Fruit fly (Drosophila melanogaster) whole organism, embryonic: ENCODE data around the gene ATPsynepsilonL.

Experiments used
- CG10267 ChIP-seq: fragments of 200-800 bp; sonication (Bioruptor generic); optimal IDR thresholded peaks from 2 replicates; lab custom pipeline; 2018; ENCODE audit warnings: missing biosample characterization, mild to moderate bottlenecking, missing genetic modification characterization, moderate library complexity
- CG11247 ChIP-seq: fragments of 200-800 bp; sonication (Bioruptor generic); IDR thresholded peaks from 2 replicates; pipeline ENCODE4 v1.3.6; 2022; ENCODE audit warnings: missing biosample characterization, missing genetic modification characterization
- CG11398 ChIP-seq: fragments of 200-800 bp; sonication (Bioruptor generic); optimal IDR thresholded peaks from 2 replicates; lab custom pipeline; 2016; ENCODE audit warnings: missing biosample characterization, missing genetic modification characterization
- CG11504 ChIP-seq: fragments of 200-800 bp; sonication (Bioruptor generic); optimal IDR thresholded peaks from 3 replicates; lab custom pipeline; 2019; ENCODE audit warnings: missing biosample characterization, mild to moderate bottlenecking, missing genetic modification characterization, moderate library complexity
- CG11723 ChIP-seq: fragments of 200-800 bp; sonication (Bioruptor generic); optimal IDR thresholded peaks from 2 replicates; lab custom pipeline; 2017; ENCODE audit warnings: missing biosample characterization, mild to moderate bottlenecking, missing genetic modification characterization
- CG12391 ChIP-seq: fragments of 200-800 bp; sonication (Bioruptor generic); optimal IDR thresholded peaks from 3 replicates; lab custom pipeline; 2018; ENCODE audit warnings: missing biosample characterization, mild to moderate bottlenecking, missing genetic modification characterization, moderate library complexity
- CG15011 ChIP-seq: fragments of 200-800 bp; sonication (Bioruptor generic); optimal IDR thresholded peaks from 3 replicates; lab custom pipeline; 2018; ENCODE audit warnings: missing biosample characterization, mild to moderate bottlenecking, missing genetic modification characterization
- CG15269 ChIP-seq: fragments of 200-800 bp; sonication (Bioruptor generic); optimal IDR thresholded peaks from 2 replicates; lab custom pipeline; 2018; ENCODE audit warnings: missing biosample characterization, mild to moderate bottlenecking, missing genetic modification characterization, moderate library complexity
- CG17361 ChIP-seq: fragments of 200-800 bp; sonication (Bioruptor generic); IDR thresholded peaks from 3 replicates; pipeline ENCODE4 v1.3.6; 2022; ENCODE audit warnings: missing biosample characterization, missing genetic modification characterization
- CG17385 ChIP-seq: fragments of 200-800 bp; sonication (Bioruptor generic); optimal IDR thresholded peaks from 3 replicates; lab custom pipeline; 2018; ENCODE audit warnings: missing biosample characterization, mild to moderate bottlenecking, missing genetic modification characterization
- CG1832 ChIP-seq: fragments of 200-800 bp; sonication (Bioruptor generic); optimal IDR thresholded peaks from 2 replicates; lab custom pipeline; 2017; ENCODE audit warnings: missing biosample characterization, mild to moderate bottlenecking, missing genetic modification characterization, inconsistent platforms
- CG2116 ChIP-seq: fragments of 200-800 bp; sonication (Bioruptor generic); optimal IDR thresholded peaks from 3 replicates; lab custom pipeline; 2018; ENCODE audit warnings: missing biosample characterization, mild to moderate bottlenecking, missing genetic modification characterization
- CG2120 ChIP-seq: fragments of 200-800 bp; sonication (Bioruptor generic); optimal IDR thresholded peaks from 3 replicates; lab custom pipeline; 2016; ENCODE audit warnings: missing biosample characterization, missing genetic modification characterization
- CG2678 ChIP-seq: fragments of 200-800 bp; sonication (Bioruptor generic); optimal IDR thresholded peaks from 3 replicates; lab custom pipeline; 2019; ENCODE audit warnings: missing biosample characterization, mild to moderate bottlenecking, missing genetic modification characterization, moderate library complexity
- CG30403 ChIP-seq: fragments of 200-800 bp; sonication (Bioruptor generic); optimal IDR thresholded peaks from 3 replicates; lab custom pipeline; 2016; ENCODE audit warnings: missing biosample characterization, missing genetic modification characterization
- CG31441 ChIP-seq: fragments of 200-800 bp; sonication (Bioruptor generic); IDR thresholded peaks from 2 replicates; pipeline ENCODE4 v1.3.6; 2022; ENCODE audit warnings: missing biosample characterization, missing genetic modification characterization
- CG32532 ChIP-seq: fragments of 200-800 bp; sonication (Bioruptor generic); IDR thresholded peaks from 2 replicates; pipeline ENCODE4 v1.3.6; 2022; ENCODE audit warnings: missing biosample characterization, missing genetic modification characterization
- CG6175 ChIP-seq: fragments of 200-800 bp; sonication (Bioruptor generic); IDR thresholded peaks from 3 replicates; pipeline ENCODE4 v1.3.6; 2022; ENCODE audit warnings: missing biosample characterization, missing genetic modification characterization
- CG7556 ChIP-seq: fragments of 200-800 bp; sonication (Bioruptor generic); optimal IDR thresholded peaks from 2 replicates; lab custom pipeline; 2017; ENCODE audit warnings: missing biosample characterization, mild to moderate bottlenecking, missing genetic modification characterization
- CG7839 ChIP-seq: fragments of 200-800 bp; sonication (Bioruptor generic); optimal IDR thresholded peaks from 3 replicates; lab custom pipeline; 2018; ENCODE audit warnings: missing biosample characterization, mild to moderate bottlenecking, missing genetic modification characterization, moderate library complexity
- Dbx ChIP-seq: fragments of 200-800 bp; sonication (Bioruptor generic); IDR thresholded peaks from 3 replicates; pipeline ENCODE4 v1.3.6; 2022; ENCODE audit warnings: missing biosample characterization, missing genetic modification characterization
- Drgx ChIP-seq: fragments of 200-800 bp; sonication (Bioruptor generic); IDR thresholded peaks from 2 replicates; pipeline ENCODE4 v1.3.6; 2022; ENCODE audit warnings: missing biosample characterization, missing genetic modification characterization
- E2f2 ChIP-seq: fragments of 200-800 bp; sonication (Bioruptor generic); IDR thresholded peaks from 2 replicates; pipeline ENCODE4 v1.3.6; 2022; ENCODE audit warnings: missing biosample characterization, missing genetic modification characterization
- Hmx ChIP-seq: fragments of 200-800 bp; sonication (Bioruptor generic); optimal IDR thresholded peaks from 2 replicates; lab custom pipeline; 2016; ENCODE audit warnings: missing biosample characterization, missing genetic modification characterization
- Hr51 ChIP-seq, 2 experiments: fragments of 200-800 bp; sonication (Bioruptor generic); optimal IDR thresholded peaks; 2 replicates in 1 of 2; 3 replicates in 1 of 2; lab custom pipeline; 2016 to 2018; ENCODE audit warnings: missing biosample characterization in 2 of 2, missing genetic modification characterization in 2 of 2, mild to moderate bottlenecking in 1 of 2, moderate library complexity in 1 of 2
- Mad ChIP-seq: fragments of 200-800 bp; sonication (Bioruptor generic); optimal IDR thresholded peaks from 2 replicates; lab custom pipeline; 2016; ENCODE audit warnings: missing biosample characterization, missing genetic modification characterization
- Med ChIP-seq: fragments of 200-800 bp; sonication (Bioruptor generic); peaks from one replicate; lab custom pipeline; 2016; ENCODE audit warnings: missing biosample characterization, missing genetic modification characterization, mild to moderate bottlenecking, inconsistent platforms, moderate library complexity
- NFAT ChIP-seq: fragments of 200-800 bp; sonication (Bioruptor generic); IDR thresholded peaks from 2 replicates; pipeline ENCODE4 v1.3.6; 2022; ENCODE audit warnings: missing biosample characterization, missing genetic modification characterization
- bab2 ChIP-seq: fragments of 200-800 bp; sonication (Bioruptor generic); optimal IDR thresholded peaks from 2 replicates; lab custom pipeline; 2016; ENCODE audit warnings: missing biosample characterization, missing genetic modification characterization
- bcd ChIP-seq: fragments of 200-800 bp; sonication (Bioruptor generic); optimal IDR thresholded peaks from 2 replicates; lab custom pipeline; 2017; ENCODE audit warnings: missing biosample characterization, mild to moderate bottlenecking, missing genetic modification characterization
- chif ChIP-seq, 2 experiments: fragments of 200-800 bp; sonication (Bioruptor generic); optimal IDR thresholded peaks; 3 replicates each; lab custom pipeline; 2016; ENCODE audit warnings: missing biosample characterization in 2 of 2, missing genetic modification characterization in 2 of 2
- ci ChIP-seq: fragments of 200-800 bp; sonication (Bioruptor generic); IDR thresholded peaks from 3 replicates; pipeline ENCODE4 v1.3.6; 2022; ENCODE audit warnings: missing biosample characterization, missing genetic modification characterization
- danr ChIP-seq: fragments of 200-800 bp; sonication (Bioruptor generic); IDR thresholded peaks from 2 replicates; pipeline ENCODE4 v1.3.6; 2022; ENCODE audit warnings: missing biosample characterization, missing genetic modification characterization
- dmrt99B ChIP-seq: fragments of 200-800 bp; sonication (Bioruptor generic); optimal IDR thresholded peaks from 2 replicates; lab custom pipeline; 2018; ENCODE audit warnings: missing biosample characterization, mild to moderate bottlenecking, missing genetic modification characterization, moderate library complexity
- dpn ChIP-seq, 2 experiments: fragments of 200-800 bp; sonication (Bioruptor generic); optimal IDR thresholded peaks; 3 replicates each; lab custom pipeline; 2016; ENCODE audit warnings: missing biosample characterization in 2 of 2, missing genetic modification characterization in 2 of 2
- eve ChIP-seq, 2 experiments: fragments of >200 bp; optimal IDR thresholded peaks; 2 replicates each; lab custom pipeline; 2017; ENCODE audit warnings: missing biosample characterization in 2 of 2, missing genetic modification characterization in 2 of 2
- ewg ChIP-seq: fragments of 200-800 bp; sonication (Bioruptor generic); optimal IDR thresholded peaks from 3 replicates; lab custom pipeline; 2017; ENCODE audit warnings: mild to moderate bottlenecking, missing biosample characterization, missing genetic modification reagents, missing genetic modification characterization
- exex ChIP-seq: fragments of 200-800 bp; sonication (Bioruptor generic); optimal IDR thresholded peaks from 4 replicates; lab custom pipeline; 2018; ENCODE audit warnings: missing biosample characterization, mild to moderate bottlenecking, missing genetic modification characterization, moderate library complexity
- gcm ChIP-seq: fragments of 200-800 bp; sonication (Bioruptor generic); optimal IDR thresholded peaks from 2 replicates; lab custom pipeline; 2019; ENCODE audit warnings: missing biosample characterization, mild to moderate bottlenecking, missing genetic modification characterization, moderate library complexity
- gem ChIP-seq: fragments of 200-800 bp; sonication (Bioruptor generic); optimal IDR thresholded peaks from 2 replicates; lab custom pipeline; 2019; ENCODE audit warnings: missing biosample characterization, mild to moderate bottlenecking, missing genetic modification characterization, moderate library complexity
- gsb-n ChIP-seq: fragments of 200-800 bp; sonication (Bioruptor generic); optimal IDR thresholded peaks from 3 replicates; lab custom pipeline; 2018; ENCODE audit warnings: missing biosample characterization, mild to moderate bottlenecking, missing genetic modification characterization
- ind ChIP-seq: fragments of 200-800 bp; sonication (Bioruptor generic); optimal IDR thresholded peaks from 3 replicates; lab custom pipeline; 2016; ENCODE audit warnings: missing biosample characterization, missing genetic modification characterization
- nom ChIP-seq: fragments of 200-800 bp; sonication (Bioruptor generic); optimal IDR thresholded peaks from 2 replicates; lab custom pipeline; 2017; ENCODE audit warnings: missing biosample characterization, missing genetic modification characterization, mild to moderate bottlenecking, moderate library complexity, missing genetic modification reagents
- onecut ChIP-seq: fragments of 200-800 bp; sonication (Bioruptor generic); IDR thresholded peaks from 2 replicates; pipeline ENCODE4 v1.3.6; 2022; ENCODE audit warnings: missing biosample characterization, missing genetic modification characterization
- phol ChIP-seq: fragments of 200-800 bp; sonication (Bioruptor generic); optimal IDR thresholded peaks from 3 replicates; lab custom pipeline; 2018; ENCODE audit warnings: missing biosample characterization, mild to moderate bottlenecking, missing genetic modification characterization, moderate library complexity
- ssp ChIP-seq: fragments of 200-800 bp; sonication (Bioruptor generic); IDR thresholded peaks from 2 replicates; pipeline ENCODE4 v1.3.6; 2022; ENCODE audit warnings: missing biosample characterization, missing genetic modification characterization
- toy ChIP-seq: fragments of 200-800 bp; sonication (Bioruptor generic); IDR thresholded peaks from 2 replicates; pipeline ENCODE4 v1.3.6; 2022; ENCODE audit warnings: missing biosample characterization, missing genetic modification characterization
- trem ChIP-seq: fragments of 200-800 bp; optimal IDR thresholded peaks from 3 replicates; lab custom pipeline; 2019; ENCODE audit warnings: missing biosample characterization, mild to moderate bottlenecking, missing genetic modification characterization, moderate library complexity
- tup ChIP-seq: fragments of 200-800 bp; sonication (Bioruptor generic); optimal IDR thresholded peaks from 2 replicates; lab custom pipeline; 2016; ENCODE audit warnings: missing biosample characterization, mild to moderate bottlenecking, missing genetic modification characterization, moderate library complexity
- vvl ChIP-seq: fragments of 200-800 bp; sonication (Bioruptor generic); IDR thresholded peaks from 2 replicates; pipeline ENCODE4 v1.3.6; 2022; ENCODE audit warnings: missing biosample characterization, missing genetic modification characterization

Gene ATPsynepsilonL

DNA sequence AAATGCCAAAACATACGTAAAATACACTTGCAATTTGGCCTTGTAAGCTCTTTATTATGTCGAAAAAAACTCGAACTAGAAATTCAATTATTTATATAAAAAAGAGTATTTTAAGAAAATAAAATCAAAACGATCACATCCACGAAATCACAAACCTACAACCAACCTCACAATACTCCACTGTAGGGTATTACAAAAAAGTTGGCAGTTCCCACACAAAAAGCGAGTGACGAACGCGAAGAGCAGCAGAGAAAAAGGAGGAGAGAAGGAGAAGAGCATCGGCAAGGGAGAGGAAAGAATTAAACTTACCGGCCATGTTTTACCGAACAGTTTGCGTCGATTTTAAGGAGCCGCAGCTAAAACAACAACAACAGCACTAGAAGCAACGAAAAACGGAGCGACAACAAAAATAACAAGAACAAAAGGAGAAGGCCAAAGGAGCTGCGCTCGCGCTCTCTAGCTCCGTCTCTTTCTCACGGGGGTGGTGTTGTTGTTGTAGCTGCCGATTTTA lies 11.4 kb downstream of the ATPsynepsilonL start (continued):
- TF ChIP-seq gcm (GFP tag; lab: Kevin White, UChicago) (no peak), CG11247 (GFP tag; lab: Robert Waterston, UW) (no peak), CG6175 (GFP tag; lab: Robert Waterston, UW) (no peak), Hmx (GFP tag; lab: Kevin White, UChicago) (no peak), CG17385 (no peak), Dbx (GFP tag; lab: Robert Waterston, UW) (no peak), ewg (GFP tag; lab: Kevin White, UChicago) (peak; percentile 17), trem (tag; lab: Kevin White, UChicago) (peak; percentile 98), dmrt99B (peak; percentile 33), phol (peak; percentile 27), chif (GFP tag; optimal IDR thresholded peaks at IDR 0.05; lab: Kevin White, UChicago) (no peak), CG2678 (tag; lab: Kevin White, UChicago) (peak; percentile 36), CG30403 (GFP tag; lab: Kevin White, UChicago) (peak; percentile 30), Mad (GFP tag; lab: Kevin White, UChicago) (no peak), gem (peak; percentile 46), CG11398 (GFP tag; lab: Kevin White, UChicago) (no peak), CG7556 (no peak), dpn (GFP tag; optimal IDR thresholded peaks at IDR 0.05; lab: Kevin White, UChicago) (peak in 1 of 2 experiments; percentile 10), CG7839 (no peak), CG17361 (no peak), onecut (GFP tag; lab: Robert Waterston, UW) (no peak), CG31441 (GFP tag; lab: Robert Waterston, UW) (0 out of 2 replicates have a peak, but pooled peaks have one; percentile 24), tup (no peak), CG12391 (tag; lab: Kevin White, UChicago) (peak; percentile 37), gsb-n (tag; lab: Kevin White, UChicago) (no peak), ci (peak; percentile 37; the same call in 1 of the 3 replicates), CG1832 (GFP tag; lab: Kevin White, UChicago) (peak; percentile 69), CG15269 (tag; lab: Kevin White, UChicago) (peak; percentile 8), E2f2 (GFP tag; lab: Robert Waterston, UW) (0 out of 2 replicates have a peak, but pooled peaks have one; percentile 30), CG2116 (GFP tag; lab: Kevin White, UChicago) (peak; percentile 15), CG32532 (0 out of 2 replicates have a peak, but pooled peaks have one; percentile 5), CG11723 (no peak), ssp (GFP tag; lab: Robert Waterston, UW) (no peak), vvl (no peak), Med (GFP tag; lab: Kevin White, UChicago) (peak; percentile 52), danr (GFP tag; lab: Robert Waterston, UW) (no peak), NFAT (no peak), nom (peak; percentile 19), exex (tag; lab: Kevin White, UChicago) (no peak), eve (GFP tag; optimal IDR thresholded peaks at IDR 0.05; lab: Kevin White, UChicago) (peak in 1 of 2 experiments; percentile 55), Hr51 (GFP tag; optimal IDR thresholded peaks at IDR 0.05; lab: Kevin White, UChicago) (peak in 1 of 2 experiments; percentile 29), bab2 (no peak), CG2120 (GFP tag; lab: Kevin White, UChicago) (peak; percentile 28), CG15011 (GFP tag; lab: Kevin White, UChicago) (no peak), CG10267 (tag; lab: Kevin White, UChicago) (peak; percentile 3), ind (GFP tag; lab: Kevin White, UChicago) (peak; percentile 10), bcd (no peak), Drgx (GFP tag; lab: Robert Waterston, UW) (peak; percentile 47), CG11504 (tag; lab: Kevin White, UChicago) (peak; percentile 35), toy (no peak)
